Fruit fly (Drosophila melanogaster): ENCODE data around the gene HP1D3csd.
A peak's percentile ranks its signal among the peaks of the same experiment; 100 is the strongest.

Gene HP1D3csd

DNA sequence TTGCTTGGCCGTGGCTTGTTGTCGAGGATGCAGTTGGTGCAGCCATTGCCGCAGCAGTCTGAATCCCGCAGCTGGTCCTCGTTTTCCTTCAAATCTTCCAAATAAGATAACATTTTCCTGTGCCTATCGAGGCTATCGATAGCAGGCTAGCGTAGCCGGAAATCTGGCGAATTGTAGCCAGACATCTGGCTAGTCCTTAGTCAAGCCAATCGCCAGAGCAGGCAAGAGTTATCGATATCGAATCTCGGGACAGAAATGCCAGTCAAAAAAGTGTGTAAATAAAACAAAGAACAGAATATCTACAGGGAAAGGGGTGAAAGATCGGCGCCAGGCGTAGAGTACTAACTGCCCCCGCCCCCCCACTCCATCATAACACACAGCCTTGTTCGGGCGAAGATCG, 3.3 kb downstream of the HP1D3csd start, which contains the start of the genes CG7914 and CG14194 (continued):
- TF ChIP-seq CG4854 (GFP tag; optimal IDR thresholded peaks at IDR 0.05) (no peak), Hr39 (optimal IDR thresholded peaks at IDR 0.05) (no peak), unc-4 (GFP tag; IDR thresholded peaks at IDR 0.05; ENCODE audit: partially characterized antibody) (peak; percentile 70), CG13775 (GFP tag; optimal IDR thresholded peaks at IDR 0.05) (no peak), Opbp (GFP tag; IDR thresholded peaks at IDR 0.05; ENCODE audit: partially characterized antibody) (peak; percentile 87), CG2875 (GFP tag; optimal IDR thresholded peaks at IDR 0.05) (no peak), tgo (GFP tag; IDR thresholded peaks at IDR 0.05) (no peak), Aef1 (GFP tag; IDR thresholded peaks at IDR 0.05) (no peak), Hmr (GFP tag; optimal IDR thresholded peaks at IDR 0.05) (no peak), CG12219 (GFP tag; optimal IDR thresholded peaks at IDR 0.05) (no peak), ara (GFP tag; IDR thresholded peaks at IDR 0.05) (no peak), aop (GFP tag; IDR thresholded peaks at IDR 0.05) (no peak), ase (GFP tag; IDR thresholded peaks at IDR 0.05) (no peak), Blimp-1 (GFP tag; optimal IDR thresholded peaks at IDR 0.05) (no peak), CG10959 (GFP tag; IDR thresholded peaks at IDR 0.05) (no peak), CG32532 (GFP tag; IDR thresholded peaks at IDR 0.05) (no peak), Vsx1 (GFP tag; optimal IDR thresholded peaks at IDR 0.05) (no peak), bsh (GFP tag; optimal IDR thresholded peaks at IDR 0.05) (no peak), inv (GFP tag; IDR thresholded peaks at IDR 0.05; ENCODE audit: partially characterized antibody) (peak; percentile 60), CG9797 (GFP tag; optimal IDR thresholded peaks at IDR 0.05) (peak; percentile 15), trem (tag; optimal IDR thresholded peaks at IDR 0.05) (peak; percentile 55), CG10431 (GFP tag; optimal IDR thresholded peaks at IDR 0.05) (no peak), Optix (GFP tag; IDR thresholded peaks at IDR 0.05) (no peak), CG3995 (GFP tag; optimal IDR thresholded peaks at IDR 0.05) (no peak), zfh1 (GFP tag; IDR thresholded peaks at IDR 0.05) (no peak), hbn (GFP tag; IDR thresholded peaks at IDR 0.05; ENCODE audit: partially characterized antibody) (peak; percentile 69; the same call in 1 of the 2 replicates), sqz (GFP tag; optimal IDR thresholded peaks at IDR 0.05) (no peak), CG17361 (GFP tag; IDR thresholded peaks at IDR 0.05) (no peak), slou (GFP tag; optimal IDR thresholded peaks at IDR 0.05) (no peak), Ets97D (GFP tag; optimal IDR thresholded peaks at IDR 0.05) (peak; percentile 27), Rx (GFP tag; IDR thresholded peaks at IDR 0.05) (no peak), CG3281 (GFP tag; optimal IDR thresholded peaks at IDR 0.05) (no peak), CG8281 (tag; optimal IDR thresholded peaks at IDR 0.05) (no peak), H15 (GFP tag; IDR thresholded peaks at IDR 0.05) (no peak), tx (GFP tag; optimal IDR thresholded peaks at IDR 0.05) (no peak), stwl (tag; optimal IDR thresholded peaks at IDR 0.05) (peak; percentile 56), sens (GFP tag) (peak; percentile 54), toy (GFP tag; IDR thresholded peaks at IDR 0.05) (no peak), CG2712 (tag; optimal IDR thresholded peaks at IDR 0.05) (peak; percentile 5), CG12155 (GFP tag; optimal IDR thresholded peaks at IDR 0.05) (no peak), Ravus (GFP tag; IDR thresholded peaks at IDR 0.05) (no peak), pnt (GFP tag; optimal IDR thresholded peaks at IDR 0.05) (no peak), CG6791 (GFP tag; IDR thresholded peaks at IDR 0.05; ENCODE audit: partially characterized antibody) (peak; percentile 91), pan (optimal IDR thresholded peaks at IDR 0.05) (no peak), pan (GFP tag; optimal IDR thresholded peaks at IDR 0.05 in 1 of 2, IDR thresholded peaks at IDR 0.05 in 1 of 2) (no peak), Drgx (GFP tag; IDR thresholded peaks at IDR 0.05) (no peak), CkIIα-i1 (GFP tag; IDR thresholded peaks at IDR 0.05) (no peak), pho (GFP tag; optimal IDR thresholded peaks at IDR 0.05) (no peak), NK7.1 (GFP tag; optimal IDR thresholded peaks at IDR 0.05) (no peak), HLH54F (GFP tag; optimal IDR thresholded peaks at IDR 0.05) (no peak), Dp (GFP tag; optimal IDR thresholded peaks at IDR 0.05) (peak; percentile 47), ro (GFP tag; IDR thresholded peaks at IDR 0.05) (no peak), mirr (GFP tag; optimal IDR thresholded peaks at IDR 0.05) (no peak)
